Fruit fly (Drosophila melanogaster) whole organism, embryonic: ENCODE results near the gene Theg.

Experiments
- Adf1 ChIP-seq: fragments of 200-800 bp; sonication (Bioruptor generic); IDR thresholded peaks from 2 replicates; pipeline ENCODE4 v1.3.6; 2022; ENCODE audit warnings: missing biosample characterization, missing genetic modification characterization
- B-H2 ChIP-seq: fragments of 200-800 bp; sonication (Bioruptor generic); optimal IDR thresholded peaks from 2 replicates; lab custom pipeline; 2018; ENCODE audit warnings: missing biosample characterization, mild to moderate bottlenecking, missing genetic modification characterization
- CG10565 ChIP-seq: fragments of 200-800 bp; sonication (Bioruptor generic); optimal IDR thresholded peaks from 3 replicates; lab custom pipeline; 2016; ENCODE audit warnings: missing biosample characterization, mild to moderate bottlenecking, missing genetic modification characterization
- CG10959 ChIP-seq: fragments of 200-800 bp; sonication (Bioruptor generic); IDR thresholded peaks from 2 replicates; pipeline ENCODE4 v1.3.6; 2022; ENCODE audit warnings: missing biosample characterization, missing genetic modification characterization
- CG11085 ChIP-seq: fragments of 200-800 bp; sonication (Bioruptor generic); IDR thresholded peaks from 2 replicates; pipeline ENCODE4 v1.3.6; 2022; ENCODE audit warnings: missing biosample characterization, missing genetic modification characterization
- CG12104 ChIP-seq: fragments of 200-800 bp; sonication (Bioruptor generic); optimal IDR thresholded peaks from 3 replicates; lab custom pipeline; 2016; ENCODE audit warnings: missing biosample characterization, missing genetic modification characterization
- CG13894 ChIP-seq: fragments of 200-800 bp; sonication (Bioruptor generic); optimal IDR thresholded peaks from 3 replicates; lab custom pipeline; 2018; ENCODE audit warnings: missing biosample characterization, mild to moderate bottlenecking, missing genetic modification characterization, moderate library complexity
- CG17186 ChIP-seq: fragments of 200-800 bp; sonication (Bioruptor generic); optimal IDR thresholded peaks from 3 replicates; lab custom pipeline; 2017; ENCODE audit warnings: missing biosample characterization, missing genetic modification reagents, missing genetic modification characterization
- CG18599 ChIP-seq: fragments of 200-800 bp; sonication (Bioruptor generic); optimal IDR thresholded peaks from 3 replicates; lab custom pipeline; 2017; ENCODE audit warnings: missing biosample characterization, missing genetic modification characterization, mild to moderate bottlenecking, moderate library complexity, missing genetic modification reagents
- CG2129 ChIP-seq: fragments of 200-800 bp; sonication (Bioruptor generic); IDR thresholded peaks from 2 replicates; pipeline ENCODE4 v1.3.6; 2022; ENCODE audit warnings: missing biosample characterization, missing genetic modification characterization; ENCODE audit not compliant: partially characterized antibody
- CG33557 ChIP-seq: fragments of 200-800 bp; sonication (Bioruptor generic); optimal IDR thresholded peaks from 2 replicates; lab custom pipeline; 2019; ENCODE audit warnings: missing biosample characterization, mild to moderate bottlenecking, missing genetic modification characterization, moderate library complexity
- CG6791 ChIP-seq: fragments of 200-800 bp; sonication (Bioruptor generic); IDR thresholded peaks from 3 replicates; pipeline ENCODE4 v1.3.6; 2022; ENCODE audit warnings: missing biosample characterization, missing genetic modification characterization; ENCODE audit not compliant: partially characterized antibody
- CG7556 ChIP-seq: fragments of 200-800 bp; sonication (Bioruptor generic); optimal IDR thresholded peaks from 2 replicates; lab custom pipeline; 2017; ENCODE audit warnings: missing biosample characterization, mild to moderate bottlenecking, missing genetic modification characterization
- CG8359 ChIP-seq: fragments of 200-800 bp; sonication (Bioruptor generic); optimal IDR thresholded peaks from 2 replicates; lab custom pipeline; 2017; ENCODE audit warnings: missing biosample characterization, mild to moderate bottlenecking, missing genetic modification characterization, borderline replicate concordance
- D19A ChIP-seq: fragments of 200-800 bp; optimal IDR thresholded peaks from 3 replicates; lab custom pipeline; 2019; ENCODE audit warnings: missing biosample characterization, mild to moderate bottlenecking, missing genetic modification characterization, moderate library complexity
- D19B ChIP-seq: fragments of 200-800 bp; sonication (Bioruptor generic); optimal IDR thresholded peaks from 2 replicates; lab custom pipeline; 2017; ENCODE audit warnings: missing biosample characterization, mild to moderate bottlenecking, missing genetic modification characterization
- Dip3 ChIP-seq: fragments of 200-800 bp; sonication (Bioruptor generic); optimal IDR thresholded peaks from 3 replicates; lab custom pipeline; 2016; ENCODE audit warnings: missing biosample characterization, missing genetic modification characterization
- Drgx ChIP-seq: fragments of 200-800 bp; sonication (Bioruptor generic); IDR thresholded peaks from 2 replicates; pipeline ENCODE4 v1.3.6; 2022; ENCODE audit warnings: missing biosample characterization, missing genetic modification characterization
- GATAe ChIP-seq: fragments of 200-800 bp; sonication (Bioruptor generic); conservative IDR thresholded peaks from 2 replicates; pipeline ENCODE4 v1.3.6; 2022; ENCODE audit warnings: missing biosample characterization, missing genetic modification characterization
- H15 ChIP-seq: fragments of 200-800 bp; sonication (Bioruptor generic); IDR thresholded peaks from 3 replicates; pipeline ENCODE4 v1.3.6; 2022; ENCODE audit warnings: missing biosample characterization, missing genetic modification characterization
- Hey ChIP-seq: fragments of 200-800 bp; sonication (Bioruptor generic); optimal IDR thresholded peaks from 3 replicates; lab custom pipeline; 2018; ENCODE audit warnings: missing biosample characterization, mild to moderate bottlenecking, missing genetic modification characterization
- Hmr ChIP-seq: fragments of 200-800 bp; sonication (Bioruptor generic); optimal IDR thresholded peaks from 3 replicates; lab custom pipeline; 2017; ENCODE audit warnings: mild to moderate bottlenecking, missing biosample characterization, missing genetic modification reagents, missing genetic modification characterization
- Hmx ChIP-seq: fragments of 200-800 bp; sonication (Bioruptor generic); optimal IDR thresholded peaks from 2 replicates; lab custom pipeline; 2016; ENCODE audit warnings: missing biosample characterization, missing genetic modification characterization
- Hsf ChIP-seq: fragments of 200-800 bp; sonication (Bioruptor generic); optimal IDR thresholded peaks from 3 replicates; lab custom pipeline; 2016; ENCODE audit warnings: missing biosample characterization, missing genetic modification characterization
- Lhr ChIP-seq: fragments of 200-800 bp; sonication (Bioruptor generic); optimal IDR thresholded peaks from 3 replicates; lab custom pipeline; 2017; ENCODE audit warnings: mild to moderate bottlenecking, missing biosample characterization, missing genetic modification reagents, missing genetic modification characterization
- MBD-R2 ChIP-seq: fragments of 200-800 bp; sonication (Bioruptor generic); IDR thresholded peaks from 2 replicates; pipeline ENCODE4 v1.3.6; 2022; ENCODE audit warnings: missing biosample characterization, missing genetic modification characterization
- Mad ChIP-seq: fragments of 200-800 bp; sonication (Bioruptor generic); optimal IDR thresholded peaks from 2 replicates; lab custom pipeline; 2016; ENCODE audit warnings: missing biosample characterization, missing genetic modification characterization
- Nf-YA ChIP-seq: fragments of 200-800 bp; sonication (Bioruptor generic); IDR thresholded peaks from 2 replicates; pipeline ENCODE4 v1.3.6; 2022; ENCODE audit warnings: missing biosample characterization, missing genetic modification characterization
- Scr ChIP-seq: fragments of 200-800 bp; sonication (Bioruptor generic); IDR thresholded peaks from 2 replicates; pipeline ENCODE4 v1.3.6; 2022; ENCODE audit warnings: missing biosample characterization, missing genetic modification characterization; ENCODE audit not compliant: partially characterized antibody
- Sin3A ChIP-seq: fragments of >200 bp; optimal IDR thresholded peaks from 2 replicates; lab custom pipeline; 2018
- Spps ChIP-seq: fragments of 200-800 bp; sonication (Bioruptor generic); optimal IDR thresholded peaks from 2 replicates; lab custom pipeline; 2018; ENCODE audit warnings: missing biosample characterization, mild to moderate bottlenecking, missing genetic modification characterization
- Taf1 ChIP-seq: fragments of 200-800 bp; sonication (Bioruptor generic); IDR thresholded peaks from 2 replicates; pipeline ENCODE4 v1.3.6; 2022; ENCODE audit warnings: missing biosample characterization, missing genetic modification characterization
- Vsx1 ChIP-seq: fragments of 200-800 bp; sonication (Bioruptor generic); optimal IDR thresholded peaks from 2 replicates; lab custom pipeline; 2017; ENCODE audit warnings: missing biosample characterization, mild to moderate bottlenecking, missing genetic modification characterization, missing genetic modification reagents
- btn ChIP-seq: fragments of 200-800 bp; sonication (Bioruptor generic); optimal IDR thresholded peaks from 2 replicates; lab custom pipeline; 2016; ENCODE audit warnings: missing biosample characterization, missing genetic modification characterization
- cg ChIP-seq: fragments of 200-800 bp; sonication (Bioruptor generic); optimal IDR thresholded peaks from 3 replicates; lab custom pipeline; 2019; ENCODE audit warnings: missing biosample characterization, mild to moderate bottlenecking, missing genetic modification characterization, moderate library complexity
- crc ChIP-seq: fragments of 200-800 bp; sonication (Bioruptor generic); optimal IDR thresholded peaks from 2 replicates; lab custom pipeline; 2016; ENCODE audit warnings: missing biosample characterization, missing genetic modification characterization
- dm ChIP-seq: fragments of 200-800 bp; sonication (Bioruptor generic); optimal IDR thresholded peaks from 3 replicates; lab custom pipeline; 2016; ENCODE audit warnings: missing biosample characterization, missing genetic modification characterization
- dmrt99B ChIP-seq: fragments of 200-800 bp; sonication (Bioruptor generic); optimal IDR thresholded peaks from 2 replicates; lab custom pipeline; 2018; ENCODE audit warnings: missing biosample characterization, mild to moderate bottlenecking, missing genetic modification characterization, moderate library complexity
- eyg ChIP-seq: fragments of 200-800 bp; sonication (Bioruptor generic); optimal IDR thresholded peaks from 3 replicates; lab custom pipeline; 2016; ENCODE audit warnings: missing biosample characterization, missing genetic modification characterization
- ham ChIP-seq: fragments of 200-800 bp; sonication (Bioruptor generic); IDR thresholded peaks from 2 replicates; pipeline ENCODE4 v1.3.6; 2022; ENCODE audit warnings: missing biosample characterization, missing genetic modification characterization
- lov ChIP-seq, 2 experiments: fragments of 200-800 bp in 1 of 2; fragments of >200 bp in 1 of 2; sonication (Bioruptor generic) in 1 of 2; IDR thresholded peaks in 1 of 2; optimal IDR thresholded peaks in 1 of 2; 2 replicates in 1 of 2; 3 replicates in 1 of 2; pipeline versions ENCODE4 v1.3.6 to Lab custom; 2017 to 2022; ENCODE audit warnings: missing biosample characterization in 1 of 2, missing genetic modification characterization in 1 of 2
- maf-S ChIP-seq: fragments of 200-800 bp; sonication (Bioruptor generic); optimal IDR thresholded peaks from 2 replicates; lab custom pipeline; 2016; ENCODE audit warnings: missing biosample characterization, missing genetic modification characterization
- nmo ChIP-seq: fragments of 200-800 bp; sonication (Bioruptor generic); optimal IDR thresholded peaks from 2 replicates; lab custom pipeline; 2018; ENCODE audit warnings: missing biosample characterization, mild to moderate bottlenecking, missing genetic modification characterization, moderate library complexity
- nom ChIP-seq: fragments of 200-800 bp; sonication (Bioruptor generic); optimal IDR thresholded peaks from 2 replicates; lab custom pipeline; 2017; ENCODE audit warnings: missing biosample characterization, missing genetic modification characterization, mild to moderate bottlenecking, moderate library complexity, missing genetic modification reagents
- scrt ChIP-seq: fragments of 200-800 bp; sonication (Bioruptor generic); optimal IDR thresholded peaks from 2 replicates; lab custom pipeline; 2018; ENCODE audit warnings: missing biosample characterization, mild to moderate bottlenecking, missing genetic modification characterization, moderate library complexity
- sob ChIP-seq: fragments of 200-800 bp; sonication (Bioruptor generic); IDR thresholded peaks from 2 replicates; pipeline ENCODE4 v1.3.6; 2022; ENCODE audit warnings: missing biosample characterization, missing genetic modification characterization
- trh ChIP-seq: fragments of 200-800 bp; sonication (Bioruptor generic); optimal IDR thresholded peaks from 2 replicates; lab custom pipeline; 2016; ENCODE audit warnings: missing biosample characterization, missing genetic modification characterization
- wdn ChIP-seq: fragments of 200-800 bp; sonication (Bioruptor generic); IDR thresholded peaks from 2 replicates; pipeline ENCODE4 v1.3.6; 2022; ENCODE audit warnings: missing biosample characterization, missing genetic modification characterization
- wor ChIP-seq: fragments of 200-800 bp; sonication (Bioruptor generic); IDR thresholded peaks from 2 replicates; pipeline ENCODE4 v1.3.6; 2022; ENCODE audit warnings: missing biosample characterization, missing genetic modification characterization

The Theg gene

DNA sequence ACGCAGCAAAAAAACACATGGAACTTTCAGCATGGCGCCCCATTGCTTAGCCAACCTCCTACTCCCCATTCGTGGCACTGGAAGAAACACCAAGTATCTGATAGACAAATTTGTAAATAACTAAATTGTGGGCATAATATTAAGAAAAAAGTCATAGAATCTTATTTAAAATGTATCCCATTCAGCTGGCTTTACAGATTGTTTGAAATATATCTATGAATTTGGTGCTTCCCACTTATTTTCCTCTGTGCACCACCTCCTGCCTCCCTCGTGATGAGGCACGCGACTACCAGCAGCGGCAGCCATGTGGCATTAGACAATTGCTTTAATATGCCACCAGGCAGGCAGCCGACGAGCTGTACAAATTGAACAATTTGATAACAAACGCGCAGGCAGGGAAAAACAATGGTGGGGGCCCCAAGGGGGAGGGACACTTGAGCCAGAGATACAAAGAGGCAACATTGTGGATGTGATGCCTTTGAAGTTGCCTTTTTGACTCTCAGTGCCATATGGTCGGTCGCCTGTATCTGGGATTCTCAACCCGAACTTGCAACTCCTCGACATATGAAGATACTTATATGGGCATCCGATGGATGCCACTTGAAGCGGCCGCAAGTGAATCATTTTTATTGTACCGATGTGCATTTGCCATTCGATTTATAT, 34.8 kb downstream of the Theg start (continued):
- no peak for TF ChIP-seq cg (GFP tag; lab: Kevin White, UChicago)
- peak; percentile 26; the same call in 1 of the 2 replicates for TF ChIP-seq ham (GFP tag; lab: Robert Waterston, UW)
- TF ChIP-seq Mad (GFP tag; lab: Kevin White, UChicago): peak; percentile 52
- TF ChIP-seq CG7556: peak; percentile 85
- TF ChIP-seq Lhr: peak; percentile 14
- peak; percentile 70 for TF ChIP-seq wor
- TF ChIP-seq CG11085: no peak
- TF ChIP-seq maf-S: peak; percentile 77
- TF ChIP-seq dm: peak; percentile 64
- TF ChIP-seq Hmx (GFP tag; lab: Kevin White, UChicago): no peak
- no peak for TF ChIP-seq Scr (GFP tag; lab: Robert Waterston, UW)
- TF ChIP-seq nmo (GFP tag; lab: Kevin White, UChicago): peak; percentile 79
- TF ChIP-seq GATAe (GFP tag; lab: Robert Waterston, UW): peak; percentile 46; the same call in 1 of the 2 replicates
- peak; percentile 47 for TF ChIP-seq Vsx1 (GFP tag; lab: Kevin White, UChicago)
- no peak for TF ChIP-seq CG33557 (GFP tag; lab: Kevin White, UChicago)
- peak; percentile 34 for TF ChIP-seq CG8359 (GFP tag; lab: Kevin White, UChicago)
- peak; percentile 74 for TF ChIP-seq eyg
- peak; percentile 41 for TF ChIP-seq D19B (GFP tag; lab: Kevin White, UChicago)
- TF ChIP-seq trh (GFP tag; lab: Kevin White, UChicago): peak; percentile 32
- TF ChIP-seq Nf-YA (GFP tag; lab: Robert Waterston, UW): peak; percentile 60
- TF ChIP-seq CG17186 (GFP tag; lab: Kevin White, UChicago): peak; percentile 1
- TF ChIP-seq scrt (GFP tag; lab: Kevin White, UChicago): peak; percentile 70
- TF ChIP-seq crc: peak; percentile 62
- no peak for TF ChIP-seq CG2129 (GFP tag; lab: Robert Waterston, UW)
- TF ChIP-seq CG6791 (GFP tag; lab: Robert Waterston, UW): no peak
- peak; percentile 3 for TF ChIP-seq B-H2 (GFP tag; lab: Kevin White, UChicago)
- TF ChIP-seq wdn: peak; percentile 70
- peak; percentile 61 for TF ChIP-seq Taf1 (GFP tag; lab: Robert Waterston, UW)
- TF ChIP-seq btn (GFP tag; lab: Kevin White, UChicago): peak; percentile 30
- TF ChIP-seq Hsf (GFP tag; lab: Kevin White, UChicago): peak; percentile 71
- no peak for TF ChIP-seq Sin3A
- peak; percentile 54; the same call in 1 of the 2 replicates for TF ChIP-seq MBD-R2 (GFP tag; lab: Robert Waterston, UW)
- peak; percentile 65 for TF ChIP-seq Spps (tag; lab: Kevin White, UChicago)
- TF ChIP-seq CG13894 (tag; lab: Kevin White, UChicago): peak; percentile 71
- TF ChIP-seq Dip3 (GFP tag; lab: Kevin White, UChicago): peak; percentile 42
- TF ChIP-seq Drgx (GFP tag; lab: Robert Waterston, UW): peak; percentile 85
- peak; percentile 59 for TF ChIP-seq CG12104 (GFP tag; lab: Kevin White, UChicago)
- TF ChIP-seq Adf1 (GFP tag; lab: Robert Waterston, UW): no peak
- TF ChIP-seq H15 (GFP tag; lab: Robert Waterston, UW): peak; percentile 76
- TF ChIP-seq CG10959 (GFP tag; lab: Robert Waterston, UW): peak; percentile 74
- TF ChIP-seq Hey (tag; lab: Kevin White, UChicago): peak; percentile 82
- peak; percentile 88 for TF ChIP-seq Hmr (GFP tag; lab: Kevin White, UChicago)
- TF ChIP-seq CG10565 (GFP tag; lab: Kevin White, UChicago): peak; percentile 2
- peak; percentile 85 for TF ChIP-seq sob (GFP tag; lab: Robert Waterston, UW)
- peak; percentile 73 for TF ChIP-seq D19A (tag; lab: Kevin White, UChicago)
- TF ChIP-seq CG18599: peak; percentile 92
- TF ChIP-seq nom (GFP tag; lab: Kevin White, UChicago): no peak
- no peak for TF ChIP-seq lov (optimal IDR thresholded peaks at IDR 0.05; lab: Kevin White, UChicago)
- peak; percentile 84 for TF ChIP-seq lov (GFP tag; IDR thresholded peaks at IDR 0.05; lab: Robert Waterston, UW)
- peak; percentile 87 for TF ChIP-seq dmrt99B
